Fruit fly (Drosophila melanogaster) Kc167 (cell line): ENCODE results near the gene ect.

Source experiments
- Myc ChIP-seq: fragments of >200 bp; optimal IDR thresholded peaks from 2 replicates; lab custom pipeline; 2017; ENCODE audit warnings: missing external identifiers
- Sin3A ChIP-seq: fragments of >200 bp; optimal IDR thresholded peaks from 2 replicates; lab custom pipeline; 2018; ENCODE audit warnings: missing external identifiers
- h ChIP-seq: fragments of >200 bp; optimal IDR thresholded peaks from 3 replicates; lab custom pipeline; 2018; ENCODE audit warnings: missing external identifiers

DNA sequence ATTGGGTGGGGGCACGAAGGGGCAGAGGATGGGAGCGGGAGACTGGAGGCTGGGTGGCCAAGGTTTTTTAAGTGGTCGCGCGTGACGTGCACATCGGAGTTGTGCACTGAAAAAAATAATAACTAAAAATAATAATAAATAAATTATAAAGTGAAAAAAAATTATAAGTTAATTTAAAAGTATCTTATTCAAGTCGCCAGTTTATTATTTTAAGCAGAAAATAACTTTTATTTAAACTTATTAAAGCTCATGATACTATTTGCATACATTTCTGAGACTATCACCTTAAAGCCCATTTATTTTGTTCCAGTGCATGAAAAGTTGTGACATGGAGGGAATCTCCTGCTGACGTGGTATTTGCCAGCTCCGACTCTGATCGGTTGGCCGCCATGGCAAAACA is 40.6 kb upstream of the ect start:
- no peak for TF ChIP-seq Sin3A
- TF ChIP-seq Myc (lab: Kevin White, UChicago): no peak
- no peak for TF ChIP-seq h (lab: Kevin White, UChicago)
